Worm (Caenorhabditis elegans): Measurements from ENCODE around the gene F25B3.5.
A peak's percentile ranks its signal among the peaks of the same experiment; 100 is the strongest.

The F25B3.5 gene

DNA sequence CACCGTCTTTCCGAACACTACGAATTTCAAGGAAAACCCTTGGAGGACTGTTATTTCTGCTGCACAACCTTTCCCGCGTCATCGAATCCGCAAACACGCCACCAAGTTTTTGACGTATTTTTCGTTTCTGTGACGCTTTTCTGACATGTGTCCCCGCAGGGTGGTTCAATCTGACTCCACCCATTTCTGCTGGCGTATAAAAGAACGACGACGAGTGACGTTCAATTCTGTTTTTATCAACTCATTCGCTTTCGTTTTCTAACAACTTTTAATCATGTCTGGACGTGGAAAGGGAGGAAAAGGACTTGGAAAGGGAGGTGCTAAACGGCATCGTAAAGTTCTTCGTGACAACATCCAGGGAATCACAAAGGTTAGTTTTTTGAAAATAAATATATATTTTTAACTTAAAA, 23.2 kb downstream of the F25B3.5 start, which contains the start of gene his-37 (continued):
- TF ChIP-seq let-607 (tag; optimal IDR thresholded peaks at IDR 0.05) (peak; percentile 93 to 95), nhr-27 (tag; optimal IDR thresholded peaks at IDR 0.05) (no peak), B0336.3 (GFP tag; IDR thresholded peaks at IDR 0.05) (peak; percentile 96), ztf-3 (GFP tag; optimal IDR thresholded peaks at IDR 0.05) (peak; percentile 78), madf-8 (GFP tag; conservative IDR thresholded peaks at IDR 0.05) (no peak), F22D6.2 (tag; optimal IDR thresholded peaks at IDR 0.05) (peak; percentile 92), gei-17 (GFP tag; optimal IDR thresholded peaks at IDR 0.05) (peak; percentile 85), xnd-1 (tag; optimal IDR thresholded peaks at IDR 0.05) (no peak), lin-26 (GFP tag; IDR thresholded peaks at IDR 0.05) (peak; percentile 69), ceh-91 (GFP tag; IDR thresholded peaks at IDR 0.05) (no peak), mel-28 (tag; optimal IDR thresholded peaks at IDR 0.05; ENCODE audit: borderline replicate concordance) (no peak), atf-7 (tag; optimal IDR thresholded peaks at IDR 0.05) (peak; percentile 97), lir-1 (GFP tag; conservative IDR thresholded peaks at IDR 0.05) (peak; percentile 90), Y53G8AR.9 (GFP tag; conservative IDR thresholded peaks at IDR 0.05) (peak; percentile 96), F10E7.11 (tag; optimal IDR thresholded peaks at IDR 0.05) (no peak), K12H6.12 (tag; optimal IDR thresholded peaks at IDR 0.05) (peak; percentile 100), Y67H2A.10 (GFP tag; conservative IDR thresholded peaks at IDR 0.05) (peak; percentile 52; the same call in 1 of the 2 replicates), hrde-1 (tag; optimal IDR thresholded peaks at IDR 0.05; ENCODE audit: borderline replicate concordance) (no peak), madf-3 (GFP tag; IDR thresholded peaks at IDR 0.05) (peak; percentile 93), hmg-20 (GFP tag; IDR thresholded peaks at IDR 0.05) (peak; percentile 71; the same call in 1 of the 2 replicates), nfyb-1 (GFP tag; IDR thresholded peaks at IDR 0.05) (peak; percentile 97), dpff-1 (tag; optimal IDR thresholded peaks at IDR 0.05) (no peak), rec-8 (tag; optimal IDR thresholded peaks at IDR 0.05) (no peak), lag-1 (GFP tag; IDR thresholded peaks at IDR 0.05) (no peak), unc-62 (GFP tag; optimal IDR thresholded peaks at IDR 0.05) (peak; percentile 88), C17E4.6 (GFP tag; IDR thresholded peaks at IDR 0.05) (peak; percentile 40; the same call in 1 of the 2 replicates), unc-130 (GFP tag; optimal IDR thresholded peaks at IDR 0.05) (no peak), hsf-1 (GFP tag; IDR thresholded peaks at IDR 0.05) (no peak), rcor-1 (GFP tag; IDR thresholded peaks at IDR 0.05) (peak; percentile 90), aptf-2 (GFP tag; conservative IDR thresholded peaks at IDR 0.05) (no peak), ceh-40 (GFP tag; IDR thresholded peaks at IDR 0.05) (no peak), cebp-1 (GFP tag; IDR thresholded peaks at IDR 0.05) (peak; percentile 78), cebp-1 (tag; optimal IDR thresholded peaks at IDR 0.05) (peak; percentile 96), mcd-1 (GFP tag; IDR thresholded peaks at IDR 0.05) (peak; percentile 93), nfya-2 (GFP tag; IDR thresholded peaks at IDR 0.05) (no peak), snpc-1.1 (tag; optimal IDR thresholded peaks at IDR 0.05; ENCODE audit: insufficient read depth) (no peak), madf-10 (tag; optimal IDR thresholded peaks at IDR 0.05) (peak; percentile 95), F37B4.10 (GFP tag; IDR thresholded peaks at IDR 0.05) (peak; percentile 95), snpc-1.3 (tag; optimal IDR thresholded peaks at IDR 0.05; ENCODE audit: insufficient read depth) (peak; percentile 26), lsl-1 (GFP tag; optimal IDR thresholded peaks at IDR 0.05) (peak; percentile 2), pha-4 (tag; optimal IDR thresholded peaks at IDR 0.05) (peak; percentile 96), egl-18 (GFP tag; IDR thresholded peaks at IDR 0.05) (peak; percentile 96), repo-1 (tag; optimal IDR thresholded peaks at IDR 0.05) (peak; percentile 94), nhr-120 (GFP tag; IDR thresholded peaks at IDR 0.05) (0 out of 2 replicates have a peak, but pooled peaks have one; percentile 57), nhr-90 (tag; optimal IDR thresholded peaks at IDR 0.05) (peak; percentile 95), hlh-26 (GFP tag; conservative IDR thresholded peaks at IDR 0.05) (no peak), ztf-28 (GFP tag; IDR thresholded peaks at IDR 0.05) (0 out of 2 replicates have a peak, but pooled peaks have one; percentile 45), ztf-25 (GFP tag; IDR thresholded peaks at IDR 0.05) (0 out of 2 replicates have a peak, but pooled peaks have one; percentile 43)
